Worm (Caenorhabditis elegans) whole organism, L1 larva: Measurements from ENCODE around the gene sma-2.

Experiments used
- C16A3.4 ChIP-seq: fragments of 150-350 bp; optimal IDR thresholded peaks from 2 replicates; lab custom pipeline; 2014; ENCODE audit warnings: missing biosample characterization, missing genetic modification characterization
- C34B4.2 ChIP-seq: sonication (generic microtip); optimal IDR thresholded peaks from 2 replicates; lab custom pipeline; 2017; ENCODE audit warnings: mild to moderate bottlenecking, missing genetic modification characterization, missing compliant biosample characterization
- Y116A8C.19 ChIP-seq: sonication (generic microtip); optimal IDR thresholded peaks from 2 replicates; lab custom pipeline; 2016; ENCODE audit warnings: missing compliant biosample characterization, missing genetic modification characterization, borderline replicate concordance
- aha-1 ChIP-seq: fragments of 150-350 bp; optimal IDR thresholded peaks from 2 replicates; lab custom pipeline; 2014; ENCODE audit warnings: missing biosample characterization, missing genetic modification characterization
- aly-2 ChIP-seq: fragments of 150-350 bp; optimal IDR thresholded peaks from 2 replicates; lab custom pipeline; 2014; ENCODE audit warnings: missing biosample characterization, missing genetic modification characterization
- ama-1 ChIP-seq: fragments of 150-350 bp; optimal IDR thresholded peaks from 2 replicates; lab custom pipeline; 2014
- blmp-1 ChIP-seq: fragments of 150-350 bp; optimal IDR thresholded peaks from 2 replicates; lab custom pipeline; 2014; ENCODE audit warnings: missing biosample characterization, missing genetic modification characterization
- ceh-63 ChIP-seq: fragments of 200-800 bp; sonication (Bioruptor generic); optimal IDR thresholded peaks from 2 replicates; lab custom pipeline; 2018; ENCODE audit warnings: mild to moderate bottlenecking, missing genetic modification characterization, missing compliant biosample characterization
- ceh-8 ChIP-seq: fragments of 200-800 bp; sonication (Bioruptor generic); optimal IDR thresholded peaks from 2 replicates; lab custom pipeline; 2018; ENCODE audit warnings: mild to moderate bottlenecking, missing genetic modification characterization, moderate library complexity, missing compliant biosample characterization
- ceh-88 ChIP-seq: fragments of 200-800 bp; sonication (Bioruptor generic); IDR thresholded peaks from 2 replicates; pipeline ENCODE4 v1.3.6; 2022; ENCODE audit warnings: missing genetic modification characterization, missing compliant biosample characterization
- ceh-90 ChIP-seq: sonication (generic microtip); optimal IDR thresholded peaks from 2 replicates; lab custom pipeline; 2016; ENCODE audit warnings: missing genetic modification characterization, missing compliant biosample characterization
- dsc-1 ChIP-seq: sonication (generic microtip); optimal IDR thresholded peaks from 2 replicates; lab custom pipeline; 2016; ENCODE audit warnings: mild to moderate bottlenecking, missing genetic modification characterization, missing compliant biosample characterization
- efl-1 ChIP-seq, 4 experiments: fragments of 150-350 bp; optimal IDR thresholded peaks in 3 of 4; peaks in 1 of 4; 1 replicate in 1 of 4; 2 replicates in 3 of 4; lab custom pipeline; 2014; ENCODE audit warnings: missing biosample characterization in 2 of 4, missing genetic modification characterization in 2 of 4, missing genetic modification reagents in 2 of 4
- efl-3 ChIP-seq: fragments of 200-800 bp; sonication (Bioruptor generic); optimal IDR thresholded peaks from 2 replicates; lab custom pipeline; 2018; ENCODE audit warnings: mild to moderate bottlenecking, missing genetic modification characterization, missing compliant biosample characterization
- egl-13 ChIP-seq: sonication (generic microtip); optimal IDR thresholded peaks from 2 replicates; lab custom pipeline; 2016; ENCODE audit warnings: missing genotype, missing genetic modification reagents, missing genetic modification characterization, missing compliant biosample characterization
- elt-2 ChIP-seq: sonication (generic microtip); optimal IDR thresholded peaks from 2 replicates; lab custom pipeline; 2016; ENCODE audit warnings: missing genetic modification characterization, mild to moderate bottlenecking, inconsistent platforms, missing compliant biosample characterization, missing genetic modification reagents
- ets-5 ChIP-seq: fragments of 200-800 bp; sonication (Bioruptor generic); IDR thresholded peaks from 2 replicates; pipeline ENCODE4 v1.3.6; 2022; ENCODE audit warnings: missing genetic modification characterization, missing compliant biosample characterization
- grh-1 ChIP-seq: fragments of 200-800 bp; sonication (Bioruptor generic); IDR thresholded peaks from 2 replicates; pipeline ENCODE4 v1.3.6; 2022; ENCODE audit warnings: missing genetic modification reagents, missing genetic modification characterization, missing compliant biosample characterization
- hlh-17 ChIP-seq: fragments of 200-800 bp; sonication (Bioruptor generic); optimal IDR thresholded peaks from 2 replicates; lab custom pipeline; 2018; ENCODE audit warnings: missing genetic modification characterization, mild to moderate bottlenecking, missing compliant biosample characterization, moderate library complexity, borderline replicate concordance
- hlh-4 ChIP-seq: sonication (generic microtip); optimal IDR thresholded peaks from 2 replicates; lab custom pipeline; 2016; ENCODE audit warnings: mild to moderate bottlenecking, missing genetic modification characterization, missing compliant biosample characterization
- lin-13 ChIP-seq: fragments of 150-350 bp; optimal IDR thresholded peaks from 2 replicates; lab custom pipeline; 2014; ENCODE audit warnings: missing biosample characterization, missing genetic modification reagents, missing genetic modification characterization
- lin-15B ChIP-seq: fragments of 150-350 bp; sonication (generic microtip); optimal IDR thresholded peaks from 3 replicates; lab custom pipeline; 2014; ENCODE audit warnings: missing biosample characterization, missing genetic modification characterization
- lin-35 ChIP-seq, 2 experiments: fragments of 150-350 bp; optimal IDR thresholded peaks; 2 replicates each; lab custom pipeline; 2014; ENCODE audit warnings: missing biosample characterization in 2 of 2, missing genetic modification characterization in 2 of 2, missing genetic modification reagents in 2 of 2
- lin-39 ChIP-seq: fragments of 150-350 bp; optimal IDR thresholded peaks from 2 replicates; lab custom pipeline; 2014; ENCODE audit warnings: missing biosample characterization, missing genetic modification reagents, missing genetic modification characterization
- lir-3 ChIP-seq: sonication (generic microtip); optimal IDR thresholded peaks from 2 replicates; lab custom pipeline; 2016; ENCODE audit warnings: mild to moderate bottlenecking, missing genetic modification characterization, moderate library complexity, missing compliant biosample characterization; ENCODE audit not compliant: poor library complexity
- mab-9 ChIP-seq: fragments of 200-800 bp; sonication (Bioruptor generic); IDR thresholded peaks from 2 replicates; pipeline ENCODE4 v1.3.6; 2022; ENCODE audit warnings: missing genetic modification reagents, missing genetic modification characterization, missing compliant biosample characterization
- mep-1 ChIP-seq: fragments of 150-350 bp; optimal IDR thresholded peaks from 2 replicates; lab custom pipeline; 2014; ENCODE audit warnings: missing biosample characterization, missing genetic modification characterization
- nhr-11 ChIP-seq: fragments of 150-350 bp; optimal IDR thresholded peaks from 2 replicates; lab custom pipeline; 2014; ENCODE audit warnings: missing biosample characterization, missing genetic modification characterization
- nhr-19 ChIP-seq: fragments of 200-800 bp; sonication (Bioruptor generic); conservative IDR thresholded peaks from 2 replicates; pipeline ENCODE4 v1.3.6; 2022; ENCODE audit warnings: missing genetic modification characterization, missing compliant biosample characterization
- nhr-28 ChIP-seq: fragments of 150-350 bp; optimal IDR thresholded peaks from 2 replicates; lab custom pipeline; 2014; ENCODE audit warnings: missing biosample characterization, missing genetic modification characterization
- nhr-76 ChIP-seq: sonication (generic microtip); optimal IDR thresholded peaks from 2 replicates; lab custom pipeline; 2017; ENCODE audit warnings: missing biosample characterization, missing genetic modification characterization
- nhr-77 ChIP-seq: fragments of 150-350 bp; optimal IDR thresholded peaks from 2 replicates; lab custom pipeline; 2014; ENCODE audit warnings: missing biosample characterization, missing genetic modification characterization
- nhr-84 ChIP-seq: sonication (generic microtip); optimal IDR thresholded peaks from 2 replicates; lab custom pipeline; 2017; ENCODE audit warnings: missing biosample characterization, missing genetic modification characterization
- pax-3 ChIP-seq: fragments of 200-800 bp; sonication (Bioruptor generic); optimal IDR thresholded peaks from 2 replicates; lab custom pipeline; 2018; ENCODE audit warnings: mild to moderate bottlenecking, missing genetic modification characterization, moderate library complexity, missing compliant biosample characterization
- rnt-1 ChIP-seq: sonication (generic microtip); optimal IDR thresholded peaks from 2 replicates; lab custom pipeline; 2016; ENCODE audit warnings: mild to moderate bottlenecking, missing genetic modification characterization, moderate library complexity, missing compliant biosample characterization
- sox-4 ChIP-seq: sonication (generic microtip); optimal IDR thresholded peaks from 2 replicates; lab custom pipeline; 2016; ENCODE audit warnings: missing genetic modification characterization, missing compliant biosample characterization
- sptf-1 ChIP-seq: fragments of 150-350 bp; optimal IDR thresholded peaks from 2 replicates; lab custom pipeline; 2014; ENCODE audit warnings: missing biosample characterization, missing genetic modification characterization
- swsn-7 ChIP-seq: sonication (generic microtip); optimal IDR thresholded peaks from 2 replicates; lab custom pipeline; 2016; ENCODE audit warnings: missing genetic modification characterization, missing compliant biosample characterization
- tlp-1 ChIP-seq: fragments of 150-350 bp; optimal IDR thresholded peaks from 2 replicates; lab custom pipeline; 2014; ENCODE audit warnings: missing biosample characterization, missing genetic modification characterization
- unc-62 ChIP-seq: fragments of 150-350 bp; optimal IDR thresholded peaks from 2 replicates; lab custom pipeline; 2014; ENCODE audit warnings: missing biosample characterization, missing genetic modification reagents, missing genetic modification characterization
- unc-86 ChIP-seq: sonication (generic microtip); optimal IDR thresholded peaks from 2 replicates; lab custom pipeline; 2016; ENCODE audit warnings: missing genetic modification characterization, missing compliant biosample characterization
- unc-98 ChIP-seq: fragments of 200-800 bp; sonication (Bioruptor generic); IDR thresholded peaks from 2 replicates; pipeline ENCODE4 v1.3.6; 2022; ENCODE audit warnings: missing genetic modification characterization, missing compliant biosample characterization
- xbp-1 ChIP-seq: sonication (generic microtip); optimal IDR thresholded peaks from 2 replicates; lab custom pipeline; 2016; ENCODE audit warnings: missing genetic modification characterization, missing compliant biosample characterization
- zag-1 ChIP-seq: fragments of 150-350 bp; optimal IDR thresholded peaks from 2 replicates; lab custom pipeline; 2014; ENCODE audit warnings: missing biosample characterization, missing genetic modification characterization
- ztf-11 ChIP-seq, 2 experiments: sonication (generic microtip); optimal IDR thresholded peaks; 2 replicates each; lab custom pipeline; 2016 to 2017; ENCODE audit warnings: missing genetic modification characterization in 2 of 2, missing biosample characterization in 1 of 2, missing compliant biosample characterization in 1 of 2
- ztf-4 ChIP-seq: fragments of 150-350 bp; optimal IDR thresholded peaks from 2 replicates; lab custom pipeline; 2014; ENCODE audit warnings: missing biosample characterization, missing genetic modification characterization

sma-2 gene

ce11 chrIII:8801864-8802818 is 52.7 kb downstream of the sma-2 start (continued):
- TF ChIP-seq hlh-17 (no peak), dsc-1 (tag; lab: Kevin White, UChicago) (peak; percentile 96), grh-1 (peak; percentile 82), ceh-88 (peak; percentile 90), unc-62 (GFP tag; lab: Kevin White, UChicago) (peak; percentile 22), pax-3 (peak; percentile 83), nhr-28 (tag; lab: Kevin White, UChicago) (peak; percentile 76), lin-15B (tag; lab: Kevin White, UChicago) (peak; percentile 9), nhr-84 (tag; lab: Kevin White, UChicago) (no peak), unc-98 (GFP tag; lab: Robert Waterston, UW) (peak; percentile 53; the same call in 1 of the 2 replicates), mep-1 (tag; lab: Kevin White, UChicago) (peak; percentile 98), tlp-1 (tag; lab: Kevin White, UChicago) (no peak), unc-86 (peak; percentile 94), sox-4 (tag; lab: Kevin White, UChicago) (peak; percentile 56), ceh-90 (tag; lab: Kevin White, UChicago) (no peak), lin-13 (GFP tag; lab: Kevin White, UChicago) (peak; percentile 95), nhr-11 (tag; lab: Kevin White, UChicago) (peak; percentile 95), ceh-63 (no peak), lir-3 (tag; lab: Kevin White, UChicago) (peak; percentile 81), rnt-1 (tag; lab: Kevin White, UChicago) (peak; percentile 91), nhr-76 (tag; lab: Kevin White, UChicago) (peak; percentile 47), efl-1 (optimal IDR thresholded peaks at IDR 0.05; lab: Kevin White, UChicago) (peak; percentile 90 to 97), efl-1 (GFP tag; optimal IDR thresholded peaks at IDR 0.05 in 1 of 2; lab: Kevin White, UChicago) (peak; percentile 70 to 97), ets-5 (GFP tag; lab: Robert Waterston, UW) (no peak), egl-13 (tag; lab: Kevin White, UChicago) (peak; percentile 84), zag-1 (tag; lab: Kevin White, UChicago) (peak; percentile 98), efl-3 (GFP tag; lab: Kevin White, UChicago) (peak; percentile 23), C16A3.4 (tag; lab: Kevin White, UChicago) (peak; percentile 91), ztf-11 (tag; optimal IDR thresholded peaks at IDR 0.05; lab: Kevin White, UChicago) (peak in 1 of 2 experiments; percentile 83), ceh-8 (no peak), aha-1 (tag; lab: Kevin White, UChicago) (peak; percentile 92), hlh-4 (tag; lab: Kevin White, UChicago) (no peak), ama-1 (lab: Kevin White, UChicago) (peak; percentile 88), xbp-1 (tag; lab: Kevin White, UChicago) (peak; percentile 93), nhr-77 (tag; lab: Kevin White, UChicago) (peak; percentile 96), lin-39 (tag; lab: Kevin White, UChicago) (peak; percentile 92), swsn-7 (tag; lab: Kevin White, UChicago) (peak; percentile 96), aly-2 (tag; lab: Kevin White, UChicago) (peak; percentile 55), sptf-1 (no peak), elt-2 (tag; lab: Kevin White, UChicago) (peak; percentile 90), Y116A8C.19 (no peak), blmp-1 (peak; percentile 85), ztf-4 (tag; lab: Kevin White, UChicago) (peak; percentile 96), lin-35 (GFP tag; optimal IDR thresholded peaks at IDR 0.05; lab: Kevin White, UChicago) (peak; percentile 72 to 91), C34B4.2 (tag; lab: Kevin White, UChicago) (no peak), nhr-19 (GFP tag; lab: Robert Waterston, UW) (peak; percentile 92), mab-9 (GFP tag; lab: Robert Waterston, UW) (peak; percentile 51)
